Fruit fly (Drosophila melanogaster) whole organism, pupa: ENCODE measurements around the gene Cpr30F.

Experiments used
- CG10348 ChIP-seq: fragments of 200-800 bp; sonication (Bioruptor generic); IDR thresholded peaks from 2 replicates; pipeline ENCODE4 v1.3.6; 2022; ENCODE audit warnings: missing biosample characterization, missing genetic modification characterization
- CG12605 ChIP-seq: fragments of 200-800 bp; sonication (Bioruptor generic); IDR thresholded peaks from 2 replicates; pipeline ENCODE4 v1.3.6; 2022; ENCODE audit warnings: missing biosample characterization, missing genetic modification characterization
- CG13204 ChIP-seq: fragments of 200-800 bp; sonication (Bioruptor generic); optimal IDR thresholded peaks from 2 replicates; lab custom pipeline; 2018; ENCODE audit warnings: missing biosample characterization, mild to moderate bottlenecking, missing genetic modification characterization, moderate library complexity
- CG14655 ChIP-seq: fragments of 200-800 bp; sonication (Bioruptor generic); optimal IDR thresholded peaks from 3 replicates; lab custom pipeline; 2017; ENCODE audit warnings: mild to moderate bottlenecking, missing biosample characterization, missing genetic modification reagents, missing genetic modification characterization
- CG15710 ChIP-seq: fragments of 200-800 bp; sonication (Bioruptor generic); optimal IDR thresholded peaks from 2 replicates; lab custom pipeline; 2018; ENCODE audit warnings: missing biosample characterization, mild to moderate bottlenecking, missing genetic modification characterization, moderate library complexity
- CG17806 ChIP-seq: fragments of 200-800 bp; sonication (Bioruptor generic); optimal IDR thresholded peaks from 2 replicates; lab custom pipeline; 2018; ENCODE audit warnings: missing biosample characterization, mild to moderate bottlenecking, missing genetic modification characterization, moderate library complexity
- CG32121 ChIP-seq: fragments of 200-800 bp; sonication (Bioruptor generic); IDR thresholded peaks from 2 replicates; pipeline ENCODE4 v1.3.6; 2022; ENCODE audit warnings: missing biosample characterization, missing genetic modification characterization
- CG34367 ChIP-seq: fragments of 200-800 bp; sonication (Bioruptor generic); optimal IDR thresholded peaks from 2 replicates; lab custom pipeline; 2018; ENCODE audit warnings: missing biosample characterization, mild to moderate bottlenecking, missing genetic modification characterization
- CG4496 ChIP-seq: fragments of 200-800 bp; sonication (Bioruptor generic); IDR thresholded peaks from 3 replicates; pipeline ENCODE4 v1.3.6; 2022; ENCODE audit warnings: missing biosample characterization, missing genetic modification characterization
- CG8159 ChIP-seq: fragments of 200-800 bp; sonication (Bioruptor generic); optimal IDR thresholded peaks from 3 replicates; lab custom pipeline; 2018; ENCODE audit warnings: missing biosample characterization, mild to moderate bottlenecking, missing genetic modification characterization, moderate library complexity
- CG8301 ChIP-seq: fragments of 200-800 bp; sonication (Bioruptor generic); optimal IDR thresholded peaks from 2 replicates; lab custom pipeline; 2018; ENCODE audit warnings: missing biosample characterization, mild to moderate bottlenecking, missing genetic modification characterization
- CG9948 ChIP-seq: fragments of 200-800 bp; sonication (Bioruptor generic); optimal IDR thresholded peaks from 2 replicates; lab custom pipeline; 2018; ENCODE audit warnings: missing biosample characterization, mild to moderate bottlenecking, missing genetic modification characterization, moderate library complexity
- D1 ChIP-seq: fragments of 200-800 bp; sonication (Bioruptor generic); optimal IDR thresholded peaks from 2 replicates; lab custom pipeline; 2018; ENCODE audit warnings: missing biosample characterization, mild to moderate bottlenecking, missing genetic modification characterization, moderate library complexity
- EcR ChIP-seq: fragments of 200-800 bp; sonication (Bioruptor generic); optimal IDR thresholded peaks from 3 replicates; lab custom pipeline; 2019; ENCODE audit warnings: missing biosample characterization, missing genetic modification characterization, mild to moderate bottlenecking, moderate library complexity, missing genetic modification reagents
- Ets98B ChIP-seq: fragments of 200-800 bp; sonication (Bioruptor generic); IDR thresholded peaks from 2 replicates; pipeline ENCODE4 v1.3.6; 2022; ENCODE audit warnings: missing biosample characterization, missing genetic modification characterization
- Pif1A ChIP-seq: fragments of 200-800 bp; sonication (Bioruptor generic); optimal IDR thresholded peaks from 3 replicates; lab custom pipeline; 2016; ENCODE audit warnings: missing biosample characterization, missing genetic modification characterization
- Pif1B ChIP-seq: fragments of 200-800 bp; sonication (Bioruptor generic); optimal IDR thresholded peaks from 3 replicates; lab custom pipeline; 2016; ENCODE audit warnings: missing biosample characterization, missing genetic modification characterization
- Snoo ChIP-seq: fragments of 200-800 bp; sonication (Bioruptor generic); optimal IDR thresholded peaks from 3 replicates; lab custom pipeline; 2017; ENCODE audit warnings: missing biosample characterization, mild to moderate bottlenecking, missing genetic modification characterization, inconsistent platforms
- fd96Ca ChIP-seq: fragments of 200-800 bp; sonication (Bioruptor generic); IDR thresholded peaks from 3 replicates; pipeline ENCODE4 v1.3.6; 2022; ENCODE audit warnings: missing biosample characterization, missing genetic modification characterization
- gl ChIP-seq: fragments of 200-800 bp; sonication (Bioruptor generic); optimal IDR thresholded peaks from 2 replicates; lab custom pipeline; 2018; ENCODE audit warnings: missing biosample characterization, mild to moderate bottlenecking, missing genetic modification characterization
- rn ChIP-seq: fragments of 200-800 bp; sonication (Bioruptor generic); IDR thresholded peaks from 2 replicates; pipeline ENCODE4 v1.3.6; 2022; ENCODE audit warnings: missing biosample characterization, missing genetic modification characterization

The Cpr30F gene

DNA sequence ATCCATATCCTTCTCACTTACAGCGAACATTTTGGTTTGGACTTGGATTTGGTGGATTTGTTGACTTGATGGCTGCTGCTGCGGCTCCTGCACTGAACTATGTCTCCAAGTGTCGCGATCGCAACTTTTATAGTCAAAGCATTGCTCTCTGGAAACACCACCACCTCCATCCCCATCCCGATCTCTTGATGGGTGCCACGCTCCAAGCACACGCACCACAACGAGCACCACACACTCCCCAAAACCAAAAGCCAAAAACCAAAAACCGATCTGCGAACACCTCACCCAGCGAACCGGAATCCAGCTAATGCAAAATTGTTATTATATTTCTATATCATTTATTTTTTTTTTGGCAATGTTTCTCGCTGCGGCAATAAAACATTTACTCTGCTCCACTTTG is at the start of gene Cpr30F:
Gene Cpr30F (minus strand): TSS at position 101 of the 400 bp plus-strand sequence.
- TF ChIP-seq CG17806 (tag; lab: Kevin White, UChicago) (no peak), CG34367 (tag; lab: Kevin White, UChicago) (no peak), CG15710 (tag; lab: Kevin White, UChicago) (no peak), CG4496 (GFP tag; lab: Robert Waterston, UW) (no peak), D1 (tag; lab: Kevin White, UChicago) (no peak), Pif1B (GFP tag; lab: Kevin White, UChicago) (no peak), CG9948 (tag; lab: Kevin White, UChicago) (no peak), gl (tag; lab: Kevin White, UChicago) (no peak), EcR (GFP tag; lab: Kevin White, UChicago) (no peak), fd96Ca (GFP tag; lab: Robert Waterston, UW) (no peak), CG8159 (tag; lab: Kevin White, UChicago) (no peak), CG8301 (tag; lab: Kevin White, UChicago) (no peak), rn (GFP tag; lab: Robert Waterston, UW) (no peak), CG10348 (no peak), Snoo (tag; lab: Kevin White, UChicago) (no peak), CG14655 (GFP tag; lab: Kevin White, UChicago) (no peak)

DNA sequence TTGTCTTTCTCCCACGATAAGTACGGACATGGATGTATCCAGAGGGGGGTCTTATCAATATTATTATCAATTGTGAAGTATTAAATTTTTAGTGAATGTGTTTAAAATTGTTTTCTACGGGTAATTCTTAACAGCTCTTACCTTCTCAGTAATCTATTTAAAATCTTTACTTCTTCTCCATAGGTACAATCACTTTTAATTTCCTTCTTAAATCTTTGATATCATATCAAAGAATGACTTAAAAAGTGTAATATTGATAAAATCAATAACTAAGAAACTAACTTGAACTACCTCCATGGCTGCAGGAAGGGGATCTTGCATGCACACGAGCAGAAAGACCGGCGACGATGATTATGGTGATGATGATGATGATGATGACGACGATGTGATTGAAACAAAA is 49.6 kb upstream of the Cpr30F start:
- no peak for TF ChIP-seq gl (tag; lab: Kevin White, UChicago)
- TF ChIP-seq CG12605, result no peak
- no peak for TF ChIP-seq fd96Ca (GFP tag; lab: Robert Waterston, UW)
- peak; percentile 70 for TF ChIP-seq CG17806 (tag; lab: Kevin White, UChicago)
- TF ChIP-seq CG14655 (GFP tag; lab: Kevin White, UChicago), result peak; percentile 29
- peak; percentile 75 for TF ChIP-seq Snoo (tag; lab: Kevin White, UChicago)
- peak; percentile 20 for TF ChIP-seq CG34367 (tag; lab: Kevin White, UChicago)
- TF ChIP-seq CG32121 (GFP tag; lab: Robert Waterston, UW), result no peak
- TF ChIP-seq CG8159 (tag; lab: Kevin White, UChicago), result peak; percentile 81
- no peak for TF ChIP-seq CG10348
- peak; percentile 73 for TF ChIP-seq Pif1A (GFP tag; lab: Kevin White, UChicago)
- TF ChIP-seq CG13204 (GFP tag; lab: Kevin White, UChicago), result no peak
- no peak for TF ChIP-seq CG8301 (tag; lab: Kevin White, UChicago)
- no peak for TF ChIP-seq EcR (GFP tag; lab: Kevin White, UChicago)
- TF ChIP-seq rn (GFP tag; lab: Robert Waterston, UW), result no peak
- TF ChIP-seq CG9948 (tag; lab: Kevin White, UChicago), result peak; percentile 65
- peak; percentile 64 for TF ChIP-seq CG15710 (tag; lab: Kevin White, UChicago)
- no peak for TF ChIP-seq Ets98B
- TF ChIP-seq Pif1B (GFP tag; lab: Kevin White, UChicago), result peak; percentile 55
- TF ChIP-seq D1 (tag; lab: Kevin White, UChicago), result no peak
- TF ChIP-seq CG4496 (GFP tag; lab: Robert Waterston, UW), result no peak

DNA sequence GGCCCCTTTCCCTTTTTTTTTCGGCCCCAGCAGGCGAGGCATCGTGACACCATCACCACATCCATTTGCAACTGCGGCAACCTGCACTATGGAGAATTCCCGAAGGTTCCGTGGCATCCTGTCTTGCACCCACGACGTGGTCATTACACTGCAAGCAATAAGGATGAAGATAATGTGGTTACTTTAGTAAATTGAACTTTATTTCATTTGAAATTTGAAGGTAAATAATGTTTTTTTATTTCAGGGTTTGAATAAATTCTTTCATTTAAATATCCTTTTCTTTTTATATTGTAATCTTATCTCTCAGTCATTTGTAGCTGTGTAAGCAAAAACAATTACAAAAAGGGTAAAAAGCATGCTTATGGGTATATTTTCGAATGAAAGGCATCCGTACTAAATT is 48.8 kb upstream of the Cpr30F start:
- TF ChIP-seq CG13204 (GFP tag; lab: Kevin White, UChicago), result no peak
- no peak for TF ChIP-seq D1 (tag; lab: Kevin White, UChicago)
- TF ChIP-seq gl (tag; lab: Kevin White, UChicago), result peak; percentile 7
- TF ChIP-seq CG14655 (GFP tag; lab: Kevin White, UChicago), result peak; percentile 38
- no peak for TF ChIP-seq CG34367 (tag; lab: Kevin White, UChicago)
- peak; percentile 57 for TF ChIP-seq CG9948 (tag; lab: Kevin White, UChicago)
- TF ChIP-seq Snoo (tag; lab: Kevin White, UChicago), result peak; percentile 44
- TF ChIP-seq rn (GFP tag; lab: Robert Waterston, UW), result no peak
- peak; percentile 4 for TF ChIP-seq Pif1B (GFP tag; lab: Kevin White, UChicago)
- TF ChIP-seq fd96Ca (GFP tag; lab: Robert Waterston, UW), result no peak
- TF ChIP-seq EcR (GFP tag; lab: Kevin White, UChicago), result no peak
- no peak for TF ChIP-seq CG32121 (GFP tag; lab: Robert Waterston, UW)
- peak; percentile 5 for TF ChIP-seq CG8301 (tag; lab: Kevin White, UChicago)
- TF ChIP-seq CG12605, result no peak
- peak; percentile 72 for TF ChIP-seq CG8159 (tag; lab: Kevin White, UChicago)
- peak; percentile 54 for TF ChIP-seq CG15710 (tag; lab: Kevin White, UChicago)
- no peak for TF ChIP-seq Ets98B
- TF ChIP-seq CG17806 (tag; lab: Kevin White, UChicago), result peak; percentile 72
- TF ChIP-seq CG10348, result no peak
- TF ChIP-seq CG4496 (GFP tag; lab: Robert Waterston, UW), result no peak
- peak; percentile 4 for TF ChIP-seq Pif1A (GFP tag; lab: Kevin White, UChicago)

dm6 chr2L:9972624-9973023 is 39.7 kb upstream of the Cpr30F start:
- TF ChIP-seq CG14655 (GFP tag; lab: Kevin White, UChicago) (no peak), EcR (GFP tag; lab: Kevin White, UChicago) (no peak), CG12605 (no peak), gl (tag; lab: Kevin White, UChicago) (no peak), CG9948 (tag; lab: Kevin White, UChicago) (no peak), D1 (tag; lab: Kevin White, UChicago) (no peak), CG10348 (no peak), CG17806 (tag; lab: Kevin White, UChicago) (no peak), Ets98B (no peak), CG4496 (GFP tag; lab: Robert Waterston, UW) (no peak), Pif1B (GFP tag; lab: Kevin White, UChicago) (no peak), CG34367 (tag; lab: Kevin White, UChicago) (no peak), rn (GFP tag; lab: Robert Waterston, UW) (no peak), CG32121 (GFP tag; lab: Robert Waterston, UW) (no peak)

- TF ChIP-seq CG32121 (GFP tag; lab: Robert Waterston, UW), result no peak
- TF ChIP-seq CG13204 (GFP tag; lab: Kevin White, UChicago), result no peak
- TF ChIP-seq CG8301 (tag; lab: Kevin White, UChicago), result no peak
- TF ChIP-seq CG17806 (tag; lab: Kevin White, UChicago), result no peak
Measured at dm6 chr2L:9968201-9968727, 35.3 kb upstream of the Cpr30F start.
